Fruit fly (Drosophila melanogaster): Measurements from ENCODE around the gene CCT3.

dm6 chr3R:16652091-16652490 is 4.7 kb downstream of the CCT3 start, which contains the start of gene CG14907:
- TF ChIP-seq topi (GFP tag; optimal IDR thresholded peaks at IDR 0.05), result no peak
- TF ChIP-seq CG6854 (GFP tag; optimal IDR thresholded peaks at IDR 0.05), result no peak
- TF ChIP-seq CG7368 (GFP tag; optimal IDR thresholded peaks at IDR 0.05), result no peak
- TF ChIP-seq eg (GFP tag; IDR thresholded peaks at IDR 0.05), result no peak
- TF ChIP-seq CG8632 (GFP tag; optimal IDR thresholded peaks at IDR 0.05), result no peak
- no peak for TF ChIP-seq Hr39 (GFP tag; optimal IDR thresholded peaks at IDR 0.05)
- TF ChIP-seq salr (GFP tag; optimal IDR thresholded peaks at IDR 0.05), result no peak
- TF ChIP-seq Sox14 (GFP tag; optimal IDR thresholded peaks at IDR 0.05), result no peak
- TF ChIP-seq CG11294 (GFP tag; IDR thresholded peaks at IDR 0.05), result no peak

Data from whole organism, prepupa.